Worm (Caenorhabditis elegans) whole organism, midembryonic: ENCODE measurements around the gene F40F8.3.

ENCODE experiments used
- T22C8.4 ChIP-seq: fragments of 200-800 bp; sonication (Bioruptor generic); IDR thresholded peaks from 2 replicates; pipeline ENCODE4 v1.3.6; 2022; ENCODE audit warnings: missing genetic modification characterization, missing compliant biosample characterization
- cog-1 ChIP-seq: sonication (generic microtip); optimal IDR thresholded peaks from 2 replicates; lab custom pipeline; 2016; ENCODE audit warnings: missing genetic modification characterization, missing compliant biosample characterization
- flt-1 ChIP-seq: fragments of 200-800 bp; sonication (Bioruptor generic); IDR thresholded peaks from 2 replicates; pipeline ENCODE4 v1.3.6; 2022; ENCODE audit warnings: missing genetic modification characterization, missing compliant biosample characterization
- klf-2 ChIP-seq: fragments of 200-800 bp; sonication (Bioruptor generic); conservative IDR thresholded peaks from 2 replicates; pipeline ENCODE4 v1.3.6; 2022; ENCODE audit warnings: missing genetic modification reagents, missing genetic modification characterization, missing compliant biosample characterization
- med-1 ChIP-seq: sonication (generic microtip); optimal IDR thresholded peaks from 2 replicates; lab custom pipeline; 2017; ENCODE audit warnings: missing genetic modification characterization, mild to moderate bottlenecking, missing compliant biosample characterization, antibody characterized with exemption, missing genetic modification reagents; ENCODE audit not compliant: insufficient read depth
- tab-1 ChIP-seq: fragments of 200-800 bp; sonication (Bioruptor generic); IDR thresholded peaks from 2 replicates; pipeline ENCODE4 v1.3.6; 2022; ENCODE audit warnings: missing genetic modification characterization, missing compliant biosample characterization
- ztf-23 ChIP-seq: fragments of 200-800 bp; sonication (Bioruptor generic); IDR thresholded peaks from 2 replicates; pipeline ENCODE4 v1.3.6; 2022; ENCODE audit warnings: missing genetic modification reagents, missing genetic modification characterization, missing compliant biosample characterization

DNA sequence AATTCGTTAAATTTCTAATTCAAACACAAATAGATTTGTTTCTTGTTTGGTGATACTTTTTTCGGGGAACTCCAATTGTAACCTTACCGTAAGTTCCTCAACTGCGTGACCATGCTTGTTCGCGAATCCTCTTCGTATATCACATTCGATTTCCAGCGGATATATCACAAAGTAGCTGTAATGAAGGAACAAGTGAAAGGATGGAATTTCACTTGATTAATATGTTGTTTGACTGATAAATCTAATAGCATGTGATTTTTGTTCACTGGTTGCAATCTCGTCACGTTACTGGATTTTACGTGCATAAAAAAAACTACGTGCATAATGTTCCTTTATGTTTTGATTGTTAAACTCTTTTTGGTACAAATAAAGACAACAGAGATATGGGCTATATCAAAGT, 32.6 kb downstream of the F40F8.3 start:
- no peak for TF ChIP-seq klf-2 (GFP tag; lab: Robert Waterston, UW)
- no peak for TF ChIP-seq tab-1 (GFP tag; lab: Robert Waterston, UW)
- TF ChIP-seq med-1 (GFP tag; lab: Kevin White, UChicago) = no peak
- no peak for TF ChIP-seq cog-1 (tag; lab: Kevin White, UChicago)
- no peak for TF ChIP-seq ztf-23 (GFP tag; lab: Robert Waterston, UW)
- TF ChIP-seq flt-1 (GFP tag; lab: Robert Waterston, UW) = no peak
- TF ChIP-seq T22C8.4 (GFP tag; lab: Robert Waterston, UW) = no peak
